Fruit fly (Drosophila melanogaster): Measurements from ENCODE around the gene CG3597.

- TF ChIP-seq CTCF (optimal IDR thresholded peaks at IDR 0.05) = no peak
- TF ChIP-seq CG8478 (optimal IDR thresholded peaks at IDR 0.05) = no peak
These were observed 43.8 kb upstream of the CG3597 start, which contains the start of gene CG18641 for dm6 chr2L:2415109-2415508.
